Fruit fly (Drosophila melanogaster) whole organism, embryonic: ENCODE measurements around the gene TwdlX.

ENCODE experiments used
- Asciz ChIP-seq: fragments of 200-800 bp; sonication (Bioruptor generic); optimal IDR thresholded peaks from 2 replicates; lab custom pipeline; 2017; ENCODE audit warnings: missing biosample characterization, mild to moderate bottlenecking, missing genetic modification characterization, missing genetic modification reagents
- CG10209 ChIP-seq: fragments of 200-800 bp; sonication (Bioruptor generic); optimal IDR thresholded peaks from 3 replicates; lab custom pipeline; 2017; ENCODE audit warnings: missing biosample characterization, mild to moderate bottlenecking, missing genetic modification characterization, missing genetic modification reagents
- CG11085 ChIP-seq: fragments of 200-800 bp; sonication (Bioruptor generic); IDR thresholded peaks from 2 replicates; pipeline ENCODE4 v1.3.6; 2022; ENCODE audit warnings: missing biosample characterization, missing genetic modification characterization
- CG12155 ChIP-seq: fragments of 200-800 bp; sonication (Bioruptor generic); optimal IDR thresholded peaks from 3 replicates; lab custom pipeline; 2016; ENCODE audit warnings: missing biosample characterization, missing genetic modification characterization
- CG15269 ChIP-seq: fragments of 200-800 bp; sonication (Bioruptor generic); optimal IDR thresholded peaks from 2 replicates; lab custom pipeline; 2018; ENCODE audit warnings: missing biosample characterization, mild to moderate bottlenecking, missing genetic modification characterization, moderate library complexity
- CG1647 ChIP-seq: fragments of 200-800 bp; sonication (Bioruptor generic); optimal IDR thresholded peaks from 3 replicates; lab custom pipeline; 2016; ENCODE audit warnings: missing biosample characterization, missing genetic modification characterization
- CG1792 ChIP-seq: fragments of 200-800 bp; sonication (Bioruptor generic); optimal IDR thresholded peaks from 2 replicates; lab custom pipeline; 2016; ENCODE audit warnings: missing biosample characterization, missing genetic modification characterization
- CG18764 ChIP-seq: fragments of 200-800 bp; sonication (Bioruptor generic); optimal IDR thresholded peaks from 3 replicates; lab custom pipeline; 2016; ENCODE audit warnings: missing biosample characterization, missing genetic modification characterization
- CG2120 ChIP-seq: fragments of 200-800 bp; sonication (Bioruptor generic); optimal IDR thresholded peaks from 3 replicates; lab custom pipeline; 2016; ENCODE audit warnings: missing biosample characterization, missing genetic modification characterization
- CG3065 ChIP-seq: fragments of 200-800 bp; sonication (Bioruptor generic); optimal IDR thresholded peaks from 2 replicates; lab custom pipeline; 2016; ENCODE audit warnings: missing biosample characterization, missing genetic modification characterization
- CG3163 ChIP-seq: fragments of 200-800 bp; sonication (Bioruptor generic); optimal IDR thresholded peaks from 3 replicates; lab custom pipeline; 2016; ENCODE audit warnings: missing biosample characterization, missing genetic modification characterization
- CG3407 ChIP-seq: fragments of 200-800 bp; sonication (Bioruptor generic); optimal IDR thresholded peaks from 2 replicates; lab custom pipeline; 2018; ENCODE audit warnings: missing biosample characterization, mild to moderate bottlenecking, missing genetic modification characterization
- CG4820 ChIP-seq: fragments of 200-800 bp; sonication (Bioruptor generic); optimal IDR thresholded peaks from 3 replicates; lab custom pipeline; 2016; ENCODE audit warnings: missing biosample characterization, missing genetic modification characterization
- CG6791 ChIP-seq: fragments of 200-800 bp; sonication (Bioruptor generic); IDR thresholded peaks from 3 replicates; pipeline ENCODE4 v1.3.6; 2022; ENCODE audit warnings: missing biosample characterization, missing genetic modification characterization; ENCODE audit not compliant: partially characterized antibody
- CG8089 ChIP-seq: fragments of 200-800 bp; sonication (Bioruptor generic); optimal IDR thresholded peaks from 3 replicates; lab custom pipeline; 2016; ENCODE audit warnings: missing biosample characterization, missing genetic modification characterization
- CG8924 ChIP-seq: fragments of 200-800 bp; optimal IDR thresholded peaks from 3 replicates; lab custom pipeline; 2019; ENCODE audit warnings: missing biosample characterization, mild to moderate bottlenecking, missing genetic modification characterization, moderate library complexity
- CG9797 ChIP-seq: fragments of 200-800 bp; sonication (Bioruptor generic); optimal IDR thresholded peaks from 3 replicates; lab custom pipeline; 2018; ENCODE audit warnings: missing biosample characterization, mild to moderate bottlenecking, missing genetic modification characterization
- Dref ChIP-seq: fragments of 200-800 bp; sonication (Bioruptor generic); IDR thresholded peaks from 2 replicates; pipeline ENCODE4 v1.3.6; 2022; ENCODE audit warnings: missing biosample characterization, missing genetic modification characterization
- Fer1 ChIP-seq: fragments of 200-800 bp; sonication (Bioruptor generic); optimal IDR thresholded peaks from 2 replicates; lab custom pipeline; 2017; ENCODE audit warnings: missing biosample characterization, mild to moderate bottlenecking, missing genetic modification characterization
- Gsc ChIP-seq: fragments of 200-800 bp; sonication (Bioruptor generic); IDR thresholded peaks from 2 replicates; pipeline ENCODE4 v1.3.6; 2022; ENCODE audit warnings: missing biosample characterization, missing genetic modification characterization
- HmgZ ChIP-seq: fragments of 200-800 bp; sonication (Bioruptor generic); optimal IDR thresholded peaks from 2 replicates; lab custom pipeline; 2018; ENCODE audit warnings: missing biosample characterization, mild to moderate bottlenecking, missing genetic modification characterization
- Hmx ChIP-seq: fragments of 200-800 bp; sonication (Bioruptor generic); optimal IDR thresholded peaks from 2 replicates; lab custom pipeline; 2016; ENCODE audit warnings: missing biosample characterization, missing genetic modification characterization
- MBD-R2 ChIP-seq: fragments of 200-800 bp; sonication (Bioruptor generic); IDR thresholded peaks from 2 replicates; pipeline ENCODE4 v1.3.6; 2022; ENCODE audit warnings: missing biosample characterization, missing genetic modification characterization
- Mad ChIP-seq: fragments of 200-800 bp; sonication (Bioruptor generic); optimal IDR thresholded peaks from 2 replicates; lab custom pipeline; 2016; ENCODE audit warnings: missing biosample characterization, missing genetic modification characterization
- Max ChIP-seq: fragments of 200-800 bp; sonication (Bioruptor generic); optimal IDR thresholded peaks from 2 replicates; lab custom pipeline; 2016; ENCODE audit warnings: missing biosample characterization, mild to moderate bottlenecking, missing genetic modification characterization
- Med ChIP-seq: fragments of 200-800 bp; sonication (Bioruptor generic); peaks from one replicate; lab custom pipeline; 2016; ENCODE audit warnings: missing biosample characterization, missing genetic modification characterization, mild to moderate bottlenecking, inconsistent platforms, moderate library complexity
- NC2α ChIP-seq: fragments of 200-800 bp; sonication (Bioruptor generic); optimal IDR thresholded peaks from 2 replicates; lab custom pipeline; 2016; ENCODE audit warnings: missing biosample characterization, missing genetic modification characterization
- Nf-YC ChIP-seq: fragments of 200-800 bp; optimal IDR thresholded peaks from 3 replicates; lab custom pipeline; 2019; ENCODE audit warnings: missing biosample characterization, mild to moderate bottlenecking, missing genetic modification characterization, moderate library complexity
- Optix ChIP-seq: fragments of 200-800 bp; sonication (Bioruptor generic); IDR thresholded peaks from 3 replicates; pipeline ENCODE4 v1.3.6; 2022; ENCODE audit warnings: missing biosample characterization, missing genetic modification characterization
- Rx ChIP-seq: fragments of 200-800 bp; sonication (Bioruptor generic); IDR thresholded peaks from 2 replicates; pipeline ENCODE4 v1.3.6; 2022; ENCODE audit warnings: missing biosample characterization, missing genetic modification characterization
- Six4 ChIP-seq: fragments of 200-800 bp; sonication (Bioruptor generic); optimal IDR thresholded peaks from 2 replicates; lab custom pipeline; 2016; ENCODE audit warnings: missing biosample characterization, missing genetic modification characterization
- Sox100B ChIP-seq: fragments of 200-800 bp; sonication (Bioruptor generic); optimal IDR thresholded peaks from 3 replicates; lab custom pipeline; 2018; ENCODE audit warnings: missing biosample characterization, mild to moderate bottlenecking, missing genetic modification characterization
- Ssrp ChIP-seq: fragments of 200-800 bp; sonication (Bioruptor generic); optimal IDR thresholded peaks from 2 replicates; lab custom pipeline; 2018; ENCODE audit warnings: missing biosample characterization, mild to moderate bottlenecking, missing genetic modification characterization, moderate library complexity
- Tbp ChIP-seq: fragments of >200 bp; optimal IDR thresholded peaks from 2 replicates; lab custom pipeline; 2018; ENCODE audit warnings: missing biosample characterization, missing genetic modification characterization
- ac ChIP-seq: fragments of 200-800 bp; sonication (Bioruptor generic); optimal IDR thresholded peaks from 3 replicates; lab custom pipeline; 2017; ENCODE audit warnings: missing biosample characterization, mild to moderate bottlenecking, missing genetic modification characterization
- bsh ChIP-seq, 2 experiments: fragments of 200-800 bp; sonication (Bioruptor generic); optimal IDR thresholded peaks; 2 replicates each; lab custom pipeline; 2017 to 2018; ENCODE audit warnings: mild to moderate bottlenecking in 2 of 2, missing biosample characterization in 2 of 2, missing genetic modification characterization in 2 of 2, moderate library complexity in 1 of 2
- emc ChIP-seq: fragments of 200-800 bp; sonication (Bioruptor generic); optimal IDR thresholded peaks from 2 replicates; lab custom pipeline; 2016; ENCODE audit warnings: missing biosample characterization, missing genetic modification characterization
- esg ChIP-seq: fragments of 200-800 bp; sonication (Bioruptor generic); conservative IDR thresholded peaks from 2 replicates; pipeline ENCODE4 v1.3.6; 2022; ENCODE audit warnings: missing biosample characterization, missing genetic modification characterization
- fd96Cb ChIP-seq: fragments of 200-800 bp; sonication (Bioruptor generic); optimal IDR thresholded peaks from 2 replicates; lab custom pipeline; 2018; ENCODE audit warnings: missing biosample characterization, mild to moderate bottlenecking, missing genetic modification characterization, moderate library complexity
- fru ChIP-seq: fragments of >200 bp; optimal IDR thresholded peaks from 2 replicates; lab custom pipeline; 2017
- gcm2 ChIP-seq: fragments of 200-800 bp; sonication (Bioruptor generic); optimal IDR thresholded peaks from 2 replicates; lab custom pipeline; 2016; ENCODE audit warnings: missing biosample characterization, missing genetic modification characterization
- gem ChIP-seq: fragments of 200-800 bp; sonication (Bioruptor generic); optimal IDR thresholded peaks from 2 replicates; lab custom pipeline; 2019; ENCODE audit warnings: missing biosample characterization, mild to moderate bottlenecking, missing genetic modification characterization, moderate library complexity
- gsb-n ChIP-seq: fragments of 200-800 bp; sonication (Bioruptor generic); optimal IDR thresholded peaks from 3 replicates; lab custom pipeline; 2018; ENCODE audit warnings: missing biosample characterization, mild to moderate bottlenecking, missing genetic modification characterization
- her ChIP-seq: fragments of 200-800 bp; sonication (Bioruptor generic); optimal IDR thresholded peaks from 2 replicates; lab custom pipeline; 2016; ENCODE audit warnings: missing biosample characterization, missing genetic modification characterization
- kni ChIP-seq: fragments of 200-800 bp; sonication (Bioruptor generic); optimal IDR thresholded peaks from 3 replicates; lab custom pipeline; 2017; ENCODE audit warnings: mild to moderate bottlenecking, missing biosample characterization, missing genetic modification reagents, missing genetic modification characterization
- onecut ChIP-seq: fragments of 200-800 bp; sonication (Bioruptor generic); IDR thresholded peaks from 2 replicates; pipeline ENCODE4 v1.3.6; 2022; ENCODE audit warnings: missing biosample characterization, missing genetic modification characterization
- ranshi ChIP-seq: fragments of 200-800 bp; sonication (Bioruptor generic); IDR thresholded peaks from 2 replicates; pipeline ENCODE4 v1.3.6; 2022; ENCODE audit warnings: missing biosample characterization, missing genetic modification characterization
- sens ChIP-seq: fragments of 200-800 bp; sonication (Bioruptor generic); peaks from one replicate; lab custom pipeline; 2016; ENCODE audit warnings: missing biosample characterization, missing genetic modification characterization
- wor ChIP-seq: fragments of 200-800 bp; sonication (Bioruptor generic); IDR thresholded peaks from 2 replicates; pipeline ENCODE4 v1.3.6; 2022; ENCODE audit warnings: missing biosample characterization, missing genetic modification characterization
- zf30C ChIP-seq: fragments of 200-800 bp; sonication (Bioruptor generic); optimal IDR thresholded peaks from 3 replicates; lab custom pipeline; 2018; ENCODE audit warnings: missing biosample characterization, mild to moderate bottlenecking, missing genetic modification characterization

TwdlX gene

DNA sequence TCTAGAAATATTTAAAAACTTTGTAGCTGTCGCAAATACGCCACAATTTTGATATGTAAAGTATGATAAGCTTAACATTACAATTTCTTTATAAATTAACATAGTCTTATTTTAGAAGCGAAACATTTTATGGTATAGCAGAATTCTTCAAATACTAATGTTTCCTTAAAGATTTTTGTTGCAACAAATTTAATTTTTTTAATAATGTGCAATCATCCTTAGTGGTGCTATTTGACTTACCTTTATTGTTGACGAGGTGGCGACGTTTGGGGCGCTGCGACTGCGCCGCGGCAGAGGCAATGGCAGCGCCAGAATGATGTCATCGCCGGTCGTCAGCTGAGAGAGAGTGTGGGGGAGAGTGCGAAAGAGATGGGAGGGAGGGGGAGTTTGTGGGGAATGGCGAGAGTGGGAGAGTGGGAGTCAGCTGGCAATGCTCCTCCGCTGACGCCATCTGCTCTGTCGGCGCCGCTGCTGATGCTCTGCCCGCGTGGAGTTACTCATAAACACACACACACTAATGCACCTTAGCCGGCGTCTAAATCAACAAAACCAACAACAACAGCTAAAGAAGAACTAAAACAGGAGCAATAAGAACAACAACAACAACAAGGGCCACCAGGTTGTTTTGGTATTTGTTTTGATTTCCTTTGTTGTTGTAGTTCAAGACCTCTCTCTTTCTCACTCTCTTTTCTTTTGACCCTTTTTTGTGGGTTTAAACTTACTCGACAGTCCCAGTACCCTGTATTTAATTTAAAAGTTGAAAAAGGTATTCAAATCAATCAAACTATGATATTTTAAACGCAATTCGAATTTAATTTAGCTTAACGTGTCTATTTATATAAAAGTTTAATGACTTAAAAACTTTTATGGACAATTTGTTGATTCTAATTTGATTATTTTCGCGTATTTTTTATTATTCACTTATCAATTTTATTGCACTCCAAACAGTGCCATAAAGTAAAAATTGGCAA lies 7.4 kb upstream of the TwdlX start (continued):
- TF ChIP-seq gcm2 (peak; percentile 10), bsh (GFP tag; optimal IDR thresholded peaks at IDR 0.05; lab: Kevin White, UChicago) (peak in 1 of 2 experiments; percentile 81), fd96Cb (tag; lab: Kevin White, UChicago) (peak; percentile 61), Nf-YC (tag; lab: Kevin White, UChicago) (peak; percentile 51), onecut (GFP tag; lab: Robert Waterston, UW) (peak; percentile 70), zf30C (GFP tag; lab: Kevin White, UChicago) (no peak), CG3163 (no peak), NC2α (GFP tag; lab: Kevin White, UChicago) (no peak), CG2120 (GFP tag; lab: Kevin White, UChicago) (peak; percentile 86), CG11085 (GFP tag; lab: Robert Waterston, UW) (0 out of 2 replicates have a peak, but pooled peaks have one; percentile 32), Mad (peak; percentile 38), CG1792 (GFP tag; lab: Kevin White, UChicago) (no peak), Ssrp (tag; lab: Kevin White, UChicago) (peak; percentile 79), fru (no peak), Max (GFP tag; lab: Kevin White, UChicago) (peak; percentile 8), her (GFP tag; lab: Kevin White, UChicago) (no peak), CG10209 (GFP tag; lab: Kevin White, UChicago) (peak; percentile 51), emc (GFP tag; lab: Kevin White, UChicago) (no peak), kni (GFP tag; lab: Kevin White, UChicago) (no peak), CG3407 (GFP tag; lab: Kevin White, UChicago) (peak; percentile 63), HmgZ (peak; percentile 59), Gsc (GFP tag; lab: Robert Waterston, UW) (no peak), gsb-n (tag; lab: Kevin White, UChicago) (peak; percentile 78), CG4820 (GFP tag; lab: Kevin White, UChicago) (peak; percentile 5), Asciz (GFP tag; lab: Kevin White, UChicago) (peak; percentile 32), MBD-R2 (GFP tag; lab: Robert Waterston, UW) (peak; percentile 15; the same call in 1 of the 2 replicates), CG3065 (GFP tag; lab: Kevin White, UChicago) (no peak), Fer1 (peak; percentile 67), ac (GFP tag; lab: Kevin White, UChicago) (no peak), CG8924 (peak; percentile 79), CG8089 (GFP tag; lab: Kevin White, UChicago) (no peak), Sox100B (GFP tag; lab: Kevin White, UChicago) (peak; percentile 65), Rx (GFP tag; lab: Robert Waterston, UW) (peak; percentile 51; the same call in 1 of the 2 replicates), Optix (GFP tag; lab: Robert Waterston, UW) (no peak), Hmx (GFP tag; lab: Kevin White, UChicago) (no peak), wor (GFP tag; lab: Robert Waterston, UW) (peak; percentile 55), CG9797 (GFP tag; lab: Kevin White, UChicago) (no peak), CG18764 (peak; percentile 10), CG12155 (GFP tag; lab: Kevin White, UChicago) (peak; percentile 47), gem (tag; lab: Kevin White, UChicago) (peak; percentile 91), Med (peak; percentile 77), ranshi (GFP tag; lab: Robert Waterston, UW) (no peak), Six4 (GFP tag; lab: Kevin White, UChicago) (peak; percentile 8), CG15269 (tag; lab: Kevin White, UChicago) (peak; percentile 84), Dref (GFP tag; lab: Robert Waterston, UW) (no peak), sens (GFP tag; lab: Kevin White, UChicago) (peak; percentile 96), CG6791 (GFP tag; lab: Robert Waterston, UW) (no peak), CG1647 (GFP tag; lab: Kevin White, UChicago) (no peak), esg (GFP tag; lab: Robert Waterston, UW) (peak; percentile 45), Tbp (GFP tag; lab: Kevin White, UChicago) (no peak)
